Fruit fly (Drosophila melanogaster) Kc167 (cell line): ENCODE data around the gene Ctl2.

ENCODE experiments used
- h ChIP-seq: fragments of >200 bp; optimal IDR thresholded peaks from 3 replicates; lab custom pipeline; 2018; ENCODE audit warnings: missing external identifiers
- psq ChIP-seq: fragments of >200 bp; optimal IDR thresholded peaks from 2 replicates; lab custom pipeline; 2017; ENCODE audit warnings: missing external identifiers
- ttk ChIP-seq: sonication (Bioruptor generic); optimal IDR thresholded peaks from 2 replicates; lab custom pipeline; 2017; ENCODE audit warnings: missing external identifiers

- no peak for TF ChIP-seq ttk (lab: Kevin White, UChicago)
- TF ChIP-seq h = no peak
- TF ChIP-seq psq (lab: Kevin White, UChicago) = no peak
These were observed 16.9 kb downstream of the Ctl2 start for dm6 chr3R:29139767-29140755.
